Fruit fly (Drosophila melanogaster): ENCODE data around the gene Vps13D.

dm6 chr3L:12734550-12735012 is 20.3 kb upstream of the Vps13D start, which contains the start of the genes SmD1 and Ptp69D:
- no peak for TF ChIP-seq Crg-1 (GFP tag; optimal IDR thresholded peaks at IDR 0.05)
- TF ChIP-seq kay (GFP tag; ENCODE audit: borderline replicate concordance) = no peak
- TF ChIP-seq toe (GFP tag; optimal IDR thresholded peaks at IDR 0.05) = no peak
- TF ChIP-seq CG1620 (GFP tag; optimal IDR thresholded peaks at IDR 0.05) = no peak
- TF ChIP-seq CG14711 (tag; optimal IDR thresholded peaks at IDR 0.05) = peak; percentile 20

All from whole organism, adult.